Fruit fly (Drosophila melanogaster) whole organism, embryonic: ENCODE results near the gene CG34041.

Source experiments
- Awh ChIP-seq: fragments of 200-800 bp; sonication (Bioruptor generic); IDR thresholded peaks from 2 replicates; pipeline ENCODE4, ENCODE4 v1.3.6; 2022; ENCODE audit warnings: missing biosample characterization, missing genetic modification characterization
- Bdp1 ChIP-seq: fragments of 200-800 bp; sonication (Bioruptor generic); optimal IDR thresholded peaks from 3 replicates; lab custom pipeline; 2016; ENCODE audit warnings: missing biosample characterization, missing genetic modification characterization
- Bteb2 ChIP-seq: fragments of 200-800 bp; sonication (Bioruptor generic); optimal IDR thresholded peaks from 2 replicates; lab custom pipeline; 2016; ENCODE audit warnings: missing biosample characterization, missing genetic modification characterization
- CG10366 ChIP-seq: fragments of 200-800 bp; sonication (Bioruptor generic); IDR thresholded peaks from 2 replicates; pipeline ENCODE4 v1.3.6; 2022; ENCODE audit warnings: missing biosample characterization, missing genetic modification characterization
- CG11456 ChIP-seq: fragments of 200-800 bp; sonication (Bioruptor generic); IDR thresholded peaks from 3 replicates; pipeline ENCODE4 v1.3.6; 2022; ENCODE audit warnings: missing biosample characterization, missing genetic modification characterization
- CG11504 ChIP-seq: fragments of 200-800 bp; sonication (Bioruptor generic); optimal IDR thresholded peaks from 3 replicates; lab custom pipeline; 2019; ENCODE audit warnings: missing biosample characterization, mild to moderate bottlenecking, missing genetic modification characterization, moderate library complexity
- CG14014 ChIP-seq: fragments of 200-800 bp; sonication (Bioruptor generic); IDR thresholded peaks from 2 replicates; pipeline ENCODE4 v1.3.6; 2022; ENCODE audit warnings: missing biosample characterization, missing genetic modification characterization
- CG1529 ChIP-seq: fragments of 200-800 bp; sonication (Bioruptor generic); optimal IDR thresholded peaks from 3 replicates; lab custom pipeline; 2018; ENCODE audit warnings: missing biosample characterization, missing genetic modification characterization
- CG15479 ChIP-seq: fragments of 200-800 bp; sonication (Bioruptor generic); optimal IDR thresholded peaks from 3 replicates; lab custom pipeline; 2019; ENCODE audit warnings: missing biosample characterization, mild to moderate bottlenecking, missing genetic modification characterization, moderate library complexity
- CG1602 ChIP-seq: fragments of 200-800 bp; sonication (Bioruptor generic); optimal IDR thresholded peaks from 3 replicates; lab custom pipeline; 2016; ENCODE audit warnings: missing biosample characterization, missing genetic modification characterization
- CG1792 ChIP-seq: fragments of 200-800 bp; sonication (Bioruptor generic); optimal IDR thresholded peaks from 2 replicates; lab custom pipeline; 2016; ENCODE audit warnings: missing biosample characterization, missing genetic modification characterization
- CG2129 ChIP-seq: fragments of 200-800 bp; sonication (Bioruptor generic); IDR thresholded peaks from 2 replicates; pipeline ENCODE4 v1.3.6; 2022; ENCODE audit warnings: missing biosample characterization, missing genetic modification characterization; ENCODE audit not compliant: partially characterized antibody
- CG30403 ChIP-seq: fragments of 200-800 bp; sonication (Bioruptor generic); optimal IDR thresholded peaks from 3 replicates; lab custom pipeline; 2016; ENCODE audit warnings: missing biosample characterization, missing genetic modification characterization
- CG33557 ChIP-seq: fragments of 200-800 bp; sonication (Bioruptor generic); optimal IDR thresholded peaks from 2 replicates; lab custom pipeline; 2019; ENCODE audit warnings: missing biosample characterization, mild to moderate bottlenecking, missing genetic modification characterization, moderate library complexity
- CG3407 ChIP-seq: fragments of 200-800 bp; sonication (Bioruptor generic); optimal IDR thresholded peaks from 2 replicates; lab custom pipeline; 2018; ENCODE audit warnings: missing biosample characterization, mild to moderate bottlenecking, missing genetic modification characterization
- CG34376 ChIP-seq: fragments of 200-800 bp; sonication (Bioruptor generic); optimal IDR thresholded peaks from 2 replicates; lab custom pipeline; 2018; ENCODE audit warnings: missing biosample characterization, mild to moderate bottlenecking, missing genetic modification characterization
- CG3995 ChIP-seq: fragments of 200-800 bp; sonication (Bioruptor generic); optimal IDR thresholded peaks from 3 replicates; lab custom pipeline; 2016; ENCODE audit warnings: missing biosample characterization, missing genetic modification characterization
- CG5245 ChIP-seq: fragments of 200-800 bp; sonication (Bioruptor generic); optimal IDR thresholded peaks from 3 replicates; lab custom pipeline; 2016; ENCODE audit warnings: missing biosample characterization, missing genetic modification characterization
- CTCF ChIP-seq: fragments of 200-800 bp; sonication (Bioruptor generic); optimal IDR thresholded peaks from 2 replicates; lab custom pipeline; 2017; ENCODE audit warnings: missing biosample characterization, mild to moderate bottlenecking, missing genetic modification characterization, moderate library complexity
- CoRest ChIP-seq: fragments of 200-800 bp; sonication (Bioruptor generic); optimal IDR thresholded peaks from 3 replicates; lab custom pipeline; 2018; ENCODE audit warnings: missing biosample characterization, mild to moderate bottlenecking, missing genetic modification characterization, moderate library complexity
- Dfd ChIP-seq, 2 experiments: fragments of >200 bp; optimal IDR thresholded peaks; 2 replicates each; lab custom pipeline; 2017; ENCODE audit warnings: missing biosample characterization in 2 of 2, missing genetic modification characterization in 2 of 2
- Eip74EF ChIP-seq, 2 experiments: fragments of 200-800 bp in 1 of 2; fragments of >200 bp in 1 of 2; sonication (Bioruptor generic) in 1 of 2; optimal IDR thresholded peaks; 2 replicates each; lab custom pipeline; 2017 to 2019; ENCODE audit warnings: missing biosample characterization in 2 of 2, missing genetic modification characterization in 2 of 2, mild to moderate bottlenecking in 1 of 2, moderate library complexity in 1 of 2
- Ets97D ChIP-seq: fragments of 200-800 bp; sonication (Bioruptor generic); optimal IDR thresholded peaks from 3 replicates; lab custom pipeline; 2016; ENCODE audit warnings: missing biosample characterization, missing genetic modification characterization
- Fer2 ChIP-seq: fragments of 200-800 bp; sonication (Bioruptor generic); optimal IDR thresholded peaks from 2 replicates; lab custom pipeline; 2018; ENCODE audit warnings: missing biosample characterization, mild to moderate bottlenecking, missing genetic modification characterization, moderate library complexity
- Fer3 ChIP-seq: fragments of 200-800 bp; sonication (Bioruptor generic); optimal IDR thresholded peaks from 2 replicates; lab custom pipeline; 2018; ENCODE audit warnings: missing biosample characterization, mild to moderate bottlenecking, missing genetic modification characterization, moderate library complexity
- HmgD ChIP-seq: fragments of 200-800 bp; sonication (Bioruptor generic); optimal IDR thresholded peaks from 3 replicates; lab custom pipeline; 2016; ENCODE audit warnings: missing biosample characterization, missing genetic modification characterization
- Med ChIP-seq: fragments of 200-800 bp; sonication (Bioruptor generic); peaks from one replicate; lab custom pipeline; 2016; ENCODE audit warnings: missing biosample characterization, missing genetic modification characterization, mild to moderate bottlenecking, inconsistent platforms, moderate library complexity
- NK7.1 ChIP-seq: fragments of 200-800 bp; sonication (Bioruptor generic); optimal IDR thresholded peaks from 3 replicates; lab custom pipeline; 2016; ENCODE audit warnings: missing biosample characterization, missing genetic modification characterization
- Nf-YB ChIP-seq: fragments of 200-800 bp; sonication (Bioruptor generic); optimal IDR thresholded peaks from 3 replicates; lab custom pipeline; 2019; ENCODE audit warnings: missing biosample characterization, mild to moderate bottlenecking, missing genetic modification characterization, moderate library complexity
- Opbp ChIP-seq: fragments of 200-800 bp; sonication (Bioruptor generic); IDR thresholded peaks from 3 replicates; pipeline ENCODE4 v1.3.6; 2022; ENCODE audit warnings: missing biosample characterization, missing genetic modification characterization; ENCODE audit not compliant: partially characterized antibody
- Ptx1 ChIP-seq: fragments of 200-800 bp; sonication (Bioruptor generic); IDR thresholded peaks from 2 replicates; pipeline ENCODE4 v1.3.6; 2022; ENCODE audit warnings: missing biosample characterization, missing genetic modification characterization
- Ravus ChIP-seq: fragments of 200-800 bp; sonication (Bioruptor generic); IDR thresholded peaks from 2 replicates; pipeline ENCODE4 v1.3.6; 2022; ENCODE audit warnings: missing biosample characterization, missing genetic modification characterization
- btn ChIP-seq: fragments of 200-800 bp; sonication (Bioruptor generic); optimal IDR thresholded peaks from 2 replicates; lab custom pipeline; 2016; ENCODE audit warnings: missing biosample characterization, missing genetic modification characterization
- da ChIP-seq: fragments of 200-800 bp; sonication (Bioruptor generic); optimal IDR thresholded peaks from 2 replicates; lab custom pipeline; 2016; ENCODE audit warnings: missing biosample characterization, missing genetic modification characterization
- danr ChIP-seq: fragments of 200-800 bp; sonication (Bioruptor generic); IDR thresholded peaks from 2 replicates; pipeline ENCODE4 v1.3.6; 2022; ENCODE audit warnings: missing biosample characterization, missing genetic modification characterization
- dm ChIP-seq: fragments of 200-800 bp; sonication (Bioruptor generic); optimal IDR thresholded peaks from 3 replicates; lab custom pipeline; 2016; ENCODE audit warnings: missing biosample characterization, missing genetic modification characterization
- dysf ChIP-seq: fragments of 200-800 bp; sonication (Bioruptor generic); IDR thresholded peaks from 3 replicates; pipeline ENCODE4 v1.3.6; 2022; ENCODE audit warnings: missing biosample characterization, missing genetic modification characterization
- ems ChIP-seq: fragments of 200-800 bp; sonication (Bioruptor generic); optimal IDR thresholded peaks from 3 replicates; lab custom pipeline; 2016; ENCODE audit warnings: missing biosample characterization, missing genetic modification characterization
- eve ChIP-seq, 2 experiments: fragments of >200 bp; optimal IDR thresholded peaks; 2 replicates each; lab custom pipeline; 2017; ENCODE audit warnings: missing biosample characterization in 2 of 2, missing genetic modification characterization in 2 of 2
- fd64A ChIP-seq: fragments of 200-800 bp; sonication (Bioruptor generic); optimal IDR thresholded peaks from 3 replicates; lab custom pipeline; 2018; ENCODE audit warnings: missing biosample characterization, mild to moderate bottlenecking, missing genetic modification characterization
- fd96Cb ChIP-seq: fragments of 200-800 bp; sonication (Bioruptor generic); optimal IDR thresholded peaks from 2 replicates; lab custom pipeline; 2018; ENCODE audit warnings: missing biosample characterization, mild to moderate bottlenecking, missing genetic modification characterization, moderate library complexity
- kah ChIP-seq: fragments of 200-800 bp; sonication (Bioruptor generic); optimal IDR thresholded peaks from 2 replicates; lab custom pipeline; 2018; ENCODE audit warnings: missing biosample characterization, mild to moderate bottlenecking, missing genetic modification characterization
- kay ChIP-seq: fragments of 200-800 bp; sonication (Bioruptor generic); optimal IDR thresholded peaks from 2 replicates; lab custom pipeline; 2016; ENCODE audit warnings: missing biosample characterization, missing genetic modification characterization
- lov ChIP-seq, 2 experiments: fragments of 200-800 bp in 1 of 2; fragments of >200 bp in 1 of 2; sonication (Bioruptor generic) in 1 of 2; IDR thresholded peaks in 1 of 2; optimal IDR thresholded peaks in 1 of 2; 2 replicates in 1 of 2; 3 replicates in 1 of 2; pipeline versions ENCODE4 v1.3.6 to Lab custom; 2017 to 2022; ENCODE audit warnings: missing biosample characterization in 1 of 2, missing genetic modification characterization in 1 of 2
- onecut ChIP-seq: fragments of 200-800 bp; sonication (Bioruptor generic); IDR thresholded peaks from 2 replicates; pipeline ENCODE4 v1.3.6; 2022; ENCODE audit warnings: missing biosample characterization, missing genetic modification characterization
- psq ChIP-seq: fragments of 200-800 bp; sonication (Bioruptor generic); optimal IDR thresholded peaks from 2 replicates; lab custom pipeline; 2017; ENCODE audit warnings: missing biosample characterization, missing genetic modification characterization
- ro ChIP-seq: fragments of 200-800 bp; sonication (Bioruptor generic); IDR thresholded peaks from 2 replicates; pipeline ENCODE4 v1.3.6; 2022; ENCODE audit warnings: missing biosample characterization, missing genetic modification characterization
- toy ChIP-seq: fragments of 200-800 bp; sonication (Bioruptor generic); IDR thresholded peaks from 2 replicates; pipeline ENCODE4 v1.3.6; 2022; ENCODE audit warnings: missing biosample characterization, missing genetic modification characterization
- trh ChIP-seq: fragments of 200-800 bp; sonication (Bioruptor generic); optimal IDR thresholded peaks from 2 replicates; lab custom pipeline; 2016; ENCODE audit warnings: missing biosample characterization, missing genetic modification characterization
- vfl ChIP-seq: fragments of 200-800 bp; sonication (Bioruptor generic); optimal IDR thresholded peaks from 2 replicates; lab custom pipeline; 2016; ENCODE audit warnings: missing biosample characterization, missing genetic modification characterization

Gene CG34041

dm6 chr3R:30531989-30532653 lies 24.3 kb downstream of the CG34041 start, which contains the start of gene tmod (continued):
- peak; percentile 81 for TF ChIP-seq Med (GFP tag; lab: Kevin White, UChicago)
- TF ChIP-seq CG34376 (GFP tag; lab: Kevin White, UChicago) = peak; percentile 40
- no peak for TF ChIP-seq Bdp1 (GFP tag; lab: Kevin White, UChicago)
- TF ChIP-seq Ravus (GFP tag; lab: Robert Waterston, UW) = no peak; the same call in 1 of the 2 replicates
- no peak for TF ChIP-seq Eip74EF (GFP tag; optimal IDR thresholded peaks at IDR 0.05; lab: Kevin White, UChicago)
- TF ChIP-seq trh (GFP tag; lab: Kevin White, UChicago) = no peak
- TF ChIP-seq vfl (GFP tag; lab: Kevin White, UChicago) = no peak
- TF ChIP-seq Nf-YB (GFP tag; lab: Kevin White, UChicago) = no peak
- TF ChIP-seq CG5245 = no peak
- peak; percentile 66 for TF ChIP-seq CoRest (tag; lab: Kevin White, UChicago)
- peak; percentile 25 for TF ChIP-seq CG3407 (GFP tag; lab: Kevin White, UChicago)
- TF ChIP-seq Bteb2 (GFP tag; lab: Kevin White, UChicago) = no peak
- 0 out of 2 replicates have a peak, but pooled peaks have one; percentile 28 for TF ChIP-seq onecut (GFP tag; lab: Robert Waterston, UW)
- no peak for TF ChIP-seq CG2129 (GFP tag; lab: Robert Waterston, UW)
- TF ChIP-seq CTCF (GFP tag; lab: Kevin White, UChicago) = peak; percentile 9
- TF ChIP-seq Opbp (GFP tag; lab: Robert Waterston, UW) = no peak
- TF ChIP-seq danr (GFP tag; lab: Robert Waterston, UW) = no peak
- TF ChIP-seq dysf (GFP tag; lab: Robert Waterston, UW) = peak; percentile 51; the same call in 1 of the 3 replicates
- no peak for TF ChIP-seq lov (optimal IDR thresholded peaks at IDR 0.05; lab: Kevin White, UChicago)
- TF ChIP-seq lov (GFP tag; IDR thresholded peaks at IDR 0.05; lab: Robert Waterston, UW) = no peak
- peak; percentile 21 for TF ChIP-seq CG1529 (GFP tag; lab: Kevin White, UChicago)
- TF ChIP-seq kah = peak; percentile 30
- TF ChIP-seq fd64A (GFP tag; lab: Kevin White, UChicago) = peak; percentile 6
- TF ChIP-seq ro (GFP tag; lab: Robert Waterston, UW) = no peak
- TF ChIP-seq psq = no peak
- TF ChIP-seq Fer3 = peak; percentile 35
- 0 out of 2 replicates have a peak, but pooled peaks have one; percentile 5 for TF ChIP-seq CG14014 (GFP tag; lab: Robert Waterston, UW)
- no peak for TF ChIP-seq Dfd (GFP tag; optimal IDR thresholded peaks at IDR 0.05; lab: Kevin White, UChicago)
- no peak for TF ChIP-seq btn (GFP tag; lab: Kevin White, UChicago)
- TF ChIP-seq da (GFP tag; lab: Kevin White, UChicago) = no peak
- no peak for TF ChIP-seq CG1792 (GFP tag; lab: Kevin White, UChicago)
- no peak for TF ChIP-seq CG3995
- TF ChIP-seq CG15479 (GFP tag; lab: Kevin White, UChicago) = no peak
- TF ChIP-seq NK7.1 = no peak
- TF ChIP-seq CG1602 (GFP tag; lab: Kevin White, UChicago) = peak; percentile 5
- peak; percentile 7 for TF ChIP-seq Ets97D (GFP tag; lab: Kevin White, UChicago)
- peak; percentile 76 for TF ChIP-seq fd96Cb (tag; lab: Kevin White, UChicago)
- TF ChIP-seq eve (GFP tag; optimal IDR thresholded peaks at IDR 0.05; lab: Kevin White, UChicago) = peak in 1 of 2 experiments; percentile 40
- 0 out of 2 replicates have a peak, but pooled peaks have one; percentile 30 for TF ChIP-seq toy (GFP tag; lab: Robert Waterston, UW)
- TF ChIP-seq Ptx1 (GFP tag; lab: Robert Waterston, UW) = peak; percentile 55
- no peak for TF ChIP-seq Fer2
- TF ChIP-seq ems (GFP tag; lab: Kevin White, UChicago) = peak; percentile 13
- no peak for TF ChIP-seq HmgD
- no peak for TF ChIP-seq CG11456 (GFP tag; lab: Robert Waterston, UW)
- peak; percentile 9 for TF ChIP-seq CG33557 (GFP tag; lab: Kevin White, UChicago)
- peak; percentile 24; the same call in 1 of the 2 replicates for TF ChIP-seq CG10366 (GFP tag; lab: Robert Waterston, UW)
- TF ChIP-seq Awh = no peak
- TF ChIP-seq dm (GFP tag; lab: Kevin White, UChicago) = no peak
- peak; percentile 74 for TF ChIP-seq CG11504 (tag; lab: Kevin White, UChicago)
- peak; percentile 43 for TF ChIP-seq CG30403
- no peak for TF ChIP-seq kay (GFP tag; lab: Kevin White, UChicago)
